Fruit fly (Drosophila melanogaster) whole organism, prepupa: ENCODE measurements around the gene RpL7-like.

ENCODE experiments used
- CG11294 ChIP-seq: fragments of 200-800 bp; sonication (Bioruptor generic); IDR thresholded peaks from 2 replicates; pipeline ENCODE4 v1.3.6; 2022; ENCODE audit warnings: missing biosample characterization, missing genetic modification characterization
- CG6163 ChIP-seq: fragments of 200-800 bp; sonication (Bioruptor generic); IDR thresholded peaks from 3 replicates; pipeline ENCODE4 v1.3.6; 2022; ENCODE audit warnings: missing biosample characterization, missing genetic modification characterization
- Eip93F ChIP-seq: fragments of 200-800 bp; sonication (Bioruptor generic); optimal IDR thresholded peaks from 2 replicates; lab custom pipeline; 2016; ENCODE audit warnings: missing biosample characterization, mild to moderate bottlenecking, missing genetic modification characterization
- Hr38 ChIP-seq: sonication (Bioruptor generic); optimal IDR thresholded peaks from 2 replicates; lab custom pipeline; 2016; ENCODE audit warnings: missing biosample characterization, missing genetic modification characterization
- Lpt ChIP-seq: fragments of 200-800 bp; sonication (Bioruptor generic); optimal IDR thresholded peaks from 3 replicates; lab custom pipeline; 2016; ENCODE audit warnings: missing biosample characterization, missing genetic modification characterization
- fd85E ChIP-seq: fragments of 200-800 bp; sonication (Bioruptor generic); optimal IDR thresholded peaks from 3 replicates; lab custom pipeline; 2016; ENCODE audit warnings: missing biosample characterization, missing genetic modification characterization
- topi ChIP-seq: fragments of 200-800 bp; sonication (Bioruptor generic); optimal IDR thresholded peaks from 3 replicates; lab custom pipeline; 2016; ENCODE audit warnings: missing biosample characterization, missing genetic modification characterization
- vri ChIP-seq: fragments of 200-800 bp; sonication (Bioruptor generic); optimal IDR thresholded peaks from 3 replicates; lab custom pipeline; 2016; ENCODE audit warnings: missing biosample characterization, mild to moderate bottlenecking, missing genetic modification characterization

DNA sequence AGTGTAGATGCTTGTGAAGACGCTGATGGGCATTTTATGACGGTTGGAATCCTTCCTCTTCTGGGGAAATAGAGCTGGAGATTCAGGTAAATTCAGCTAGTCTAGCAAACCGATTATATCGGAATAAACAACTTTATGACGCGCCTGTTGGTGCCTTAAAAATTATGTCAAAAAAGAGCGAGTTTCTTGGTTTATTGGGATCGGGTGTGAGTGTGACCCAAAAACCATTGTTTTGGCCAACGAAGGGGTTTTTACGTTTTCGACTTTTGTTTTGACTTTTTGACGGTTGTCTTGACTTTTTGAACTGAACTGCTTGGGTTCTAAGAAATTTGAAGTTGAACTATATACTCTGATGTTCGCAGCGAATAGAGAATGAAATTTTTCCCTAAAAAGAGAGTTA is 35.9 kb downstream of the RpL7-like start:
- TF ChIP-seq topi (GFP tag; lab: Kevin White, UChicago) (no peak), CG6163 (no peak), Eip93F (no peak), vri (GFP tag; lab: Kevin White, UChicago) (no peak), Lpt (GFP tag; lab: Kevin White, UChicago) (no peak), fd85E (GFP tag; lab: Kevin White, UChicago) (no peak), CG11294 (GFP tag; lab: Robert Waterston, UW) (no peak), Hr38 (no peak)
